Fruit fly (Drosophila melanogaster) Kc167 (cell line): Measurements from ENCODE around the gene CG5880.

Source experiments
- Myc ChIP-seq: fragments of >200 bp; optimal IDR thresholded peaks from 2 replicates; lab custom pipeline; 2017; ENCODE audit warnings: missing external identifiers
- Sin3A ChIP-seq: fragments of >200 bp; optimal IDR thresholded peaks from 2 replicates; lab custom pipeline; 2018; ENCODE audit warnings: missing external identifiers
- h ChIP-seq: fragments of >200 bp; optimal IDR thresholded peaks from 3 replicates; lab custom pipeline; 2018; ENCODE audit warnings: missing external identifiers
- insv ChIP-seq: fragments of >200 bp; optimal IDR thresholded peaks from 3 replicates; lab custom pipeline; 2018; ENCODE audit warnings: missing external identifiers
- psq ChIP-seq: fragments of >200 bp; optimal IDR thresholded peaks from 2 replicates; lab custom pipeline; 2017; ENCODE audit warnings: missing external identifiers
- ttk ChIP-seq: sonication (Bioruptor generic); optimal IDR thresholded peaks from 2 replicates; lab custom pipeline; 2017; ENCODE audit warnings: missing external identifiers

Gene CG5880

DNA sequence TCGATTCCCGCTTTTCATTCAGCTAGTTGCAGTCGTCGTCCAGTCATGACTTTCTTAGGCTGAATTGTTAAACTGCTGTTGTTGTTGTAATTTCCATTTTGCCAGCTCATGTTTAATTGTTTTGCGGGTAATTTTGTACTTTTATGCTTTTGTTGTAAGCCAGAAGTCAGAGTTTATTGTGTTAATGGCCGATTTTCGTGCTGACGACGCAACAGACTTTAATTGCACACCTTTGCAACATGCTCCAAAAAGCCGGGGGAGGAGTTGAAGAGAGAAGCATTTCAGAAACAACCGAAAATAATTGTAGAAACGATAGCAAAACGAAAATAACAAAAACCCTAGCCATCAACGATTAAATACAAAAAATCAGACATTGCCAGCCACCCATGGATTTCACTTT lies 22.2 kb downstream of the CG5880 start:
- TF ChIP-seq ttk, result no peak

DNA sequence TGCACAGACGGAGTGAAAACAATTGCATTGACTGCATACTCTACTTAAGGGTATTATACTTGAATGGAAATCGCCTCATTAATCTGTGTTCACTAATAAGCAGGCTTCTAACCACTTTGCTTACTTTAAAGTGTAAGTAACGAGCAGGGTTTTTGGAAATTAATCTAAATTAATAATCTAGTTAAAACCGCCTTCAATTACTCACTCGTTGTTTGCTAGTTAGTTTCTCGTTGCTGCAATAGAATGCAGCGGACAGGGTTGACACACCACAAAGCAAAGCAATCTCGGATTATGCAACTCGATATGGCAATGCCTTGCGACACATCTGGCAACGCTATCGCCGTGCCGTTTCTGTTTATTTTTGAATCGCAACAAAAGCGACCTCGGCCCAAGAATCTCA lies 23.4 kb downstream of the CG5880 start:
- no peak for TF ChIP-seq h (lab: Kevin White, UChicago)
- TF ChIP-seq insv (lab: Kevin White, UChicago), result no peak
- TF ChIP-seq Myc (lab: Kevin White, UChicago), result no peak
- no peak for TF ChIP-seq ttk
- no peak for TF ChIP-seq psq (lab: Kevin White, UChicago)

- TF ChIP-seq insv (lab: Kevin White, UChicago) (no peak), psq (lab: Kevin White, UChicago) (no peak), Sin3A (lab: Kevin White, UChicago) (no peak), ttk (no peak), h (lab: Kevin White, UChicago) (no peak), Myc (lab: Kevin White, UChicago) (no peak)
Measured at dm6 chr3R:27148812-27149769, 32.5 kb downstream of the CG5880 start.

DNA sequence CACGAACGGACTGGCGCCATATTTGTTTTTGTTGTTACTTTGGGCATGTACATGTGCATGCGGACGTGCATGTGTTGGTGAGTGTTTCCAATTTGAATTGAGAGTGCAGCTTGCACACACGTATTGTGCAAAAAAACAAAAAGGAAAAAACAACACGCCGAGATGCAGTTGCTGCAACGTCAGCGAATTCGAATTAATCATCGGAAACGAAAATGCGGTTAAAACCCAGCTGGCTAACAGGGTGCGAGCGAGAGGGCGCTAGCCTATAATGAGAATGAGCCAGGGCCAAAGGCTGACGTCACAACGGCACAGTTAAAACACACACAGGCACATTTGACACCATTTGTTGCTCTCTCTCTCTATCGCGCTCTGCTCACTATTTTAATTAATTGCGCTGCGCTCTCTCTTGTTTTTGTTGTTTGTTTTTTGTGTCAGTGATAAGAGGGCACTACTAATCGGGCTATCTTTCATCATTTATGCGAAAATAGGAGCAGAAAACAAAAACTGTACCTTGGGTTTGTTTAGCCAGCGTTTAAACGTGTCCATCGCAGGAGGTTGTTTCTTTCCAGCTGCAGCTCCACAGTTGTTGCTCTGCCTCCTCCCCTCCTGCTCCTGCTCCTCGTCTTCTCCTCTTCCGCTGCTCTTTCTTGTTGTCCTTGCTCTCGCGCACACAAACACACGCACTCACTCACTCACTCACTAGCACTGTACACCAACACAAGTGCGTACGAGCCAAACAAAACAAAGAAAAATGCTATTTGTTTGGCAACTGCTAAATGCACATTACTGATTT lies 33.5 kb downstream of the CG5880 start:
- TF ChIP-seq ttk, result no peak
- no peak for TF ChIP-seq Sin3A (lab: Kevin White, UChicago)
- TF ChIP-seq psq (lab: Kevin White, UChicago), result no peak
- TF ChIP-seq insv (lab: Kevin White, UChicago), result no peak
- no peak for TF ChIP-seq h (lab: Kevin White, UChicago)
- TF ChIP-seq Myc (lab: Kevin White, UChicago), result no peak

dm6 chr3R:27150685-27151515 lies 34.4 kb downstream of the CG5880 start, which contains the start of gene CG6051:
CG6051 (minus strand) TSS chr3R:27151069.
- TF ChIP-seq Sin3A (lab: Kevin White, UChicago) (no peak), insv (lab: Kevin White, UChicago) (no peak), ttk (no peak), psq (lab: Kevin White, UChicago) (no peak), h (lab: Kevin White, UChicago) (no peak), Myc (lab: Kevin White, UChicago) (no peak)

- TF ChIP-seq Sin3A (lab: Kevin White, UChicago) (no peak), ttk (no peak), psq (lab: Kevin White, UChicago) (no peak), Myc (lab: Kevin White, UChicago) (no peak), insv (lab: Kevin White, UChicago) (no peak), h (lab: Kevin White, UChicago) (no peak)
Measured at dm6 chr3R:27151516-27151823, 34.9 kb downstream of the CG5880 start, which contains the start of gene Men-b. Men-b (plus strand) TSS chr3R:27151662.

- TF ChIP-seq h (lab: Kevin White, UChicago) (no peak), psq (lab: Kevin White, UChicago) (no peak), insv (lab: Kevin White, UChicago) (no peak), Myc (lab: Kevin White, UChicago) (no peak), Sin3A (lab: Kevin White, UChicago) (no peak), ttk (no peak)
Measured at dm6 chr3R:27152129-27152968, 35.8 kb downstream of the CG5880 start.

DNA sequence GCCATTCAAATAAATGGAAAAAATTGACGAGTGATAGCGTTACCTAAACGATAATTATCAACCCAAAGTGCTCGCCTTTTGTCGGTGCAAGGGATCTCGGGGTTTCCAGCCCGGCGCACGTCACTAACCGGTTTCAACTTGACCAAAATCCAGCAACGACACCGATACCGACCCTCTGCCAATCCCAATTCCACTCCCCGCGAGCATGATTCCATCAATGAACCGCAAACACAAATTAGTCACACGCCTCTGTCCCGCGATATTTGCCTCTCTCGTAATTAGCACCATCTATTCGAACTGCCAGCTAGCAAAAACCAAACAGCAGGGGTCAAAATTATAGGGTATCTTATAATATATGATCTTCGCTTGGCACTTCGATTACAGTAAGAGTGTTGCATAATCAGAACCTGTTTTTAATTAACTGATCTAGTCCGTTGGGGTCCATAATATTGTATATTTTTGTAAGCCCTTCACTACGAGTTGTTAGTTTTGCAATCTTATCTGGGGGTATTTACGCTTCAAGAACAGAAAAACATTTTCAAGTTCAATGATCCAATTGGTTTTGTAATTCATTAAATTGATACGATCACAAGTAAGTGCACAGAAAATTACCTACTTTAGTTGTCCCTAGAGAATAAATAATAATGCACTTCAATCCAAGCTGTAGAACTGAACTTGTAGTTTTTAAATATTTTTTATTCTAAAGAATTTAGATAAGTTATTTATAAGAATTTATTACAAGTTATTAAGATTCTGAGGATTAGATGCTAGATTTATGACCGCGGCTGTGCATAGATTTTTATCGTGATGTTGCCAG lies 36.7 kb downstream of the CG5880 start:
- no peak for TF ChIP-seq ttk
- TF ChIP-seq h (lab: Kevin White, UChicago), result no peak
- TF ChIP-seq psq (lab: Kevin White, UChicago), result no peak
- no peak for TF ChIP-seq insv (lab: Kevin White, UChicago)
- no peak for TF ChIP-seq Sin3A (lab: Kevin White, UChicago)

DNA sequence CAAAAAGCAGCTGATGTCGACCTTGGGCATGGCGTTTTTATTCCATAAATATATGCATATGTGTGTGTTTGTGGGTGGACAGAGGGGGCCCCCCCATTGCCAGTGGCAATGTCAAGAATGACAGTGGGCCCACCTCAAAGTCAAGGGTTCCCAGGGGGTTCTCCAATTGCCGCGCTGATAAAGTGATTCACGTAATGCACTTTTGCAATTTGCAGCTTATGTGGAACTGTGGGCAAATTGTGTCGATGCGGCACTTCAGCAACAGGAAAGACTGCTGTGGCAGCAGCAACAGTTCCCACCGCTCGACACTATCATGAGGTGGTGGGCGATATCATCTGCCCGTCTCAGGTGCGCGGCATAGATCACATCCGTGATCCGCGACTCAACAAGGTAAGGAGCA lies 37.5 kb downstream of the CG5880 start:
- TF ChIP-seq Sin3A (lab: Kevin White, UChicago) (no peak), h (lab: Kevin White, UChicago) (no peak), psq (lab: Kevin White, UChicago) (no peak), ttk (no peak), Myc (lab: Kevin White, UChicago) (no peak), insv (lab: Kevin White, UChicago) (no peak)

DNA sequence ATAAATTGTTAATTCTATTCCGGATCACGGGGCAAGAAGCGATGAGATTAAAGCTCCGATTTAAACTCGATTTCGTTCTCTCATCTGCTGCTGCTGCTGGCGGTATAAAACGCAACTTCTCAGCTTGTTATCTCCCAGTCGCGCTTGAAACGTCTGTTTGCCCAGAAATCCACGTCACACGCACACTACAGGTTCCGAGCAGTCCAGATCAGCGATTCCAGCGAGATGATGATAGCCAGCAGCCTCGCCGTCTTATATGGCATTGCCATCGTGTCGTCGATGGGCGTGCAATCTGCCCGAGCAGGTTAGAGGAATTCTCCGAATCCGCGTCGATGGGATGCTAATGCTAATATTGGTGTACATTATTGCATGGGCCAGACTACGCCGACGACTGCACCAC lies 41.3 kb downstream of the CG5880 start, which contains the start of gene grass:
grass (plus strand) TSS at position 135 of the 400 bp plus-strand sequence.
- TF ChIP-seq Myc (lab: Kevin White, UChicago) (no peak), Sin3A (lab: Kevin White, UChicago) (no peak), ttk (no peak), insv (lab: Kevin White, UChicago) (no peak), h (lab: Kevin White, UChicago) (no peak), psq (lab: Kevin White, UChicago) (no peak)
